Fruit fly (Drosophila melanogaster): ENCODE measurements around the gene Prp31.

DNA sequence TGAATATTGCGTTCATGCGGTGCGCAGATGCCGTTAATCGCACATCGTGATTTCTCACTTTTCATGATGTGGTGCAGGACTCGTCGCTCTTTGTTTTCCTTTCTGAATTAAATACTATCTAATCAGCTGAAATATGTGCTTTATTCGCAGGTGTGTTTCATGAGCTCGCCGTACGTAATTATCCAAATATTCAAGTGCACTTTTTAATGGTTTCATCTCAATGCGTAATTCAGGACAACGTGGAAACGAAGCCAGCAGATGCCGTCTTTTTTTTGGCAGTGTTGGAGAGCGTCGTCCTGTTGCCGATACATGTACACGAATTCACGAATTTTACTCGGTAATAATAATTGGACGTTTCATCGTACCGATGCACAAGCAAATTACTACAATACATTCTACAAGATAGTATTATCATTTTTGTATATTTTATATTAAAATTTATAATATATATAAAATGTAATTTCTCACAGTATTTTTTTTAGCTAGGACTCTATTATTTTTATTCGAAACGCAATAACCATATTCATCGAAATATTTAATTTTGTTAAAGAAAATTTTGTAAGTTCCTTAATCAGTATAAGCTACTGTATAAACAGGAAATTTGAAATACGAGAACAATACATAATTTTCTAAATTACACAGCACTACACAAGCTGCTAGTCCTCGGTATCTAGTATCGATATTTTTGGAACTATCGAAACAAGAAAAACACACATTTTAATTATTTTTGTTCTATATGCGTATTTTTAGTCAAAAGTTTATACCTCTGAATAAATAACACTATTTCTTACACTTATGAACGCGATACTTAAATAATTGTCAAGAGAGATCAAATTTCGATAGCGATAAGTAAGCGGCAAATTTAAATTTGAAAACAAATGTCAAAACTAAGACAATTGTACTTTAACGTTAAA lies 22.0 kb upstream of the Prp31 start, which contains the start of gene CG12316:
- TF ChIP-seq kay (GFP tag; ENCODE audit: borderline replicate concordance) (no peak), bab1 (GFP tag; optimal IDR thresholded peaks at IDR 0.05) (peak; percentile 83), cic (GFP tag; optimal IDR thresholded peaks at IDR 0.05) (peak; percentile 40), CG7045 (GFP tag; optimal IDR thresholded peaks at IDR 0.05) (peak; percentile 88), ovo (GFP tag; optimal IDR thresholded peaks at IDR 0.05) (peak; percentile 66), CG14711 (tag; optimal IDR thresholded peaks at IDR 0.05) (peak; percentile 67)
